Worm (Caenorhabditis elegans) whole organism, L3 larva: ENCODE data around the gene F19B10.10.

Source experiments
- R02D3.7 ChIP-seq: fragments of 150-350 bp; optimal IDR thresholded peaks from 2 replicates; lab custom pipeline; 2014; ENCODE audit warnings: missing biosample characterization, missing genetic modification characterization
- ZK546.5 ChIP-seq: sonication (generic microtip); optimal IDR thresholded peaks from 2 replicates; lab custom pipeline; 2017; ENCODE audit warnings: missing biosample characterization, missing genetic modification characterization
- aly-2 ChIP-seq: fragments of 150-350 bp; optimal IDR thresholded peaks from 2 replicates; lab custom pipeline; 2014; ENCODE audit warnings: missing biosample characterization, missing genetic modification characterization
- ama-1 ChIP-seq: fragments of 150-350 bp; optimal IDR thresholded peaks from 2 replicates; lab custom pipeline; 2018
- ceh-28 ChIP-seq: fragments of 150-350 bp; optimal IDR thresholded peaks from 2 replicates; lab custom pipeline; 2014; ENCODE audit warnings: missing biosample characterization, missing genetic modification reagents, missing genetic modification characterization
- ceh-82 ChIP-seq: fragments of 150-350 bp; optimal IDR thresholded peaks from 2 replicates; lab custom pipeline; 2014; ENCODE audit warnings: missing biosample characterization, missing genetic modification characterization
- ceh-9 ChIP-seq: sonication (generic microtip); optimal IDR thresholded peaks from 2 replicates; lab custom pipeline; 2018; ENCODE audit warnings: missing biosample characterization, missing genetic modification characterization
- daf-12 ChIP-seq: fragments of 150-350 bp; optimal IDR thresholded peaks from 2 replicates; lab custom pipeline; 2014; ENCODE audit warnings: missing biosample characterization, missing genetic modification reagents, missing genetic modification characterization
- egl-27 ChIP-seq: sonication (generic microtip); optimal IDR thresholded peaks from 4 replicates; lab custom pipeline; 2017; ENCODE audit warnings: missing biosample characterization, missing genetic modification reagents, missing genetic modification characterization
- egl-5 ChIP-seq: fragments of 150-350 bp; optimal IDR thresholded peaks from 2 replicates; lab custom pipeline; 2017; ENCODE audit warnings: missing biosample characterization, missing genetic modification reagents, missing genetic modification characterization, inconsistent platforms
- elt-2 ChIP-seq: sonication (generic microtip); optimal IDR thresholded peaks from 2 replicates; lab custom pipeline; 2016; ENCODE audit warnings: missing genetic modification reagents, mild to moderate bottlenecking, missing genetic modification characterization, missing compliant biosample characterization
- eor-1 ChIP-seq, 2 experiments: fragments of 150-350 bp; optimal IDR thresholded peaks; 2 replicates each; lab custom pipeline; 2014 to 2018; ENCODE audit warnings: missing biosample characterization in 2 of 2, missing genetic modification characterization in 2 of 2
- fkh-10 ChIP-seq: sonication (generic microtip); optimal IDR thresholded peaks from 2 replicates; lab custom pipeline; 2017; ENCODE audit warnings: missing biosample characterization, missing genetic modification reagents, missing genetic modification characterization
- fkh-2 ChIP-seq: fragments of 150-350 bp; optimal IDR thresholded peaks from 2 replicates; lab custom pipeline; 2014; ENCODE audit warnings: missing biosample characterization, missing genetic modification reagents, missing genetic modification characterization
- fos-1 ChIP-seq: fragments of 150-350 bp; optimal IDR thresholded peaks from 2 replicates; lab custom pipeline; 2014; ENCODE audit warnings: missing biosample characterization, missing genetic modification characterization
- hmg-11 ChIP-seq: sonication (generic microtip); optimal IDR thresholded peaks from 2 replicates; lab custom pipeline; 2016; ENCODE audit warnings: missing genetic modification characterization, missing compliant biosample characterization
- jun-1 ChIP-seq: fragments of 150-350 bp; optimal IDR thresholded peaks from 2 replicates; lab custom pipeline; 2014; ENCODE audit warnings: missing biosample characterization, missing genetic modification reagents, missing genetic modification characterization
- lin-15B ChIP-seq: fragments of 150-350 bp; optimal IDR thresholded peaks from 2 replicates; lab custom pipeline; 2014; ENCODE audit warnings: missing biosample characterization, missing genetic modification characterization
- lin-39 ChIP-seq: fragments of 150-350 bp; optimal IDR thresholded peaks from 2 replicates; lab custom pipeline; 2018; ENCODE audit warnings: missing biosample characterization, missing genetic modification reagents, missing genetic modification characterization
- lsy-12 ChIP-seq: sonication (generic microtip); optimal IDR thresholded peaks from 2 replicates; lab custom pipeline; 2016; ENCODE audit warnings: mild to moderate bottlenecking, missing genetic modification characterization, missing compliant biosample characterization
- mdl-1 ChIP-seq: fragments of 150-350 bp; optimal IDR thresholded peaks from 2 replicates; lab custom pipeline; 2014; ENCODE audit warnings: missing biosample characterization, missing genetic modification characterization
- mml-1 ChIP-seq: fragments of 150-350 bp; sonication (generic microtip); optimal IDR thresholded peaks from 3 replicates; lab custom pipeline; 2014; ENCODE audit warnings: missing biosample characterization, missing genetic modification characterization
- nfya-1 ChIP-seq: sonication (generic microtip); optimal IDR thresholded peaks from 2 replicates; lab custom pipeline; 2017; ENCODE audit warnings: missing genetic modification characterization, mild to moderate bottlenecking, missing compliant biosample characterization, antibody characterized with exemption, moderate library complexity; ENCODE audit not compliant: insufficient read depth
- nhr-11 ChIP-seq: fragments of 150-350 bp; optimal IDR thresholded peaks from 2 replicates; lab custom pipeline; 2014; ENCODE audit warnings: missing biosample characterization, missing genetic modification characterization
- nhr-12 ChIP-seq: fragments of 150-350 bp; optimal IDR thresholded peaks from 2 replicates; lab custom pipeline; 2014; ENCODE audit warnings: missing biosample characterization, missing genetic modification characterization
- nhr-237 ChIP-seq: fragments of 150-350 bp; optimal IDR thresholded peaks from 2 replicates; lab custom pipeline; 2014; ENCODE audit warnings: missing biosample characterization, missing genetic modification characterization
- nhr-25 ChIP-seq: sonication (generic microtip); optimal IDR thresholded peaks from 2 replicates; lab custom pipeline; 2017; ENCODE audit warnings: missing biosample characterization, missing genetic modification characterization
- nhr-28 ChIP-seq: fragments of 150-350 bp; optimal IDR thresholded peaks from 2 replicates; lab custom pipeline; 2014; ENCODE audit warnings: missing biosample characterization, missing genetic modification characterization
- nhr-43 ChIP-seq: sonication (generic microtip); optimal IDR thresholded peaks from 2 replicates; lab custom pipeline; 2016; ENCODE audit warnings: mild to moderate bottlenecking, missing genetic modification characterization, missing compliant biosample characterization; ENCODE audit not compliant: poor library complexity, severe bottlenecking
- nhr-67 ChIP-seq: fragments of 150-350 bp; optimal IDR thresholded peaks from 2 replicates; lab custom pipeline; 2014; ENCODE audit warnings: missing biosample characterization, missing genetic modification characterization
- nhr-76 ChIP-seq: fragments of 150-350 bp; sonication (generic microtip); optimal IDR thresholded peaks from 5 replicates; lab custom pipeline; 2014; ENCODE audit warnings: missing biosample characterization, missing genetic modification characterization
- nhr-77 ChIP-seq: fragments of 150-350 bp; optimal IDR thresholded peaks from 2 replicates; lab custom pipeline; 2014; ENCODE audit warnings: missing biosample characterization, missing genetic modification characterization
- pha-4 ChIP-seq: fragments of 150-350 bp; optimal IDR thresholded peaks from 2 replicates; lab custom pipeline; 2014; ENCODE audit warnings: missing biosample characterization, missing genetic modification reagents, missing genetic modification characterization
- sea-2 ChIP-seq: fragments of 150-350 bp; sonication (generic microtip); optimal IDR thresholded peaks from 4 replicates; lab custom pipeline; 2014; ENCODE audit warnings: missing biosample characterization, missing genetic modification reagents, missing genetic modification characterization
- skn-1 ChIP-seq: fragments of 150-350 bp; optimal IDR thresholded peaks from 2 replicates; lab custom pipeline; 2014; ENCODE audit warnings: missing biosample characterization, missing genetic modification characterization
- tbx-2 ChIP-seq: sonication (generic microtip); optimal IDR thresholded peaks from 2 replicates; lab custom pipeline; 2016; ENCODE audit warnings: mild to moderate bottlenecking, missing genetic modification characterization, missing compliant biosample characterization
- unc-39 ChIP-seq: sonication (generic microtip); optimal IDR thresholded peaks from 4 replicates; lab custom pipeline; 2017; ENCODE audit warnings: missing biosample characterization, missing genetic modification characterization
- unc-62 ChIP-seq: fragments of 150-350 bp; sonication (generic microtip); optimal IDR thresholded peaks from 4 replicates; lab custom pipeline; 2014; ENCODE audit warnings: missing biosample characterization, missing genetic modification reagents, missing genetic modification characterization
- zag-1 ChIP-seq: fragments of 150-350 bp; optimal IDR thresholded peaks from 2 replicates; lab custom pipeline; 2014; ENCODE audit warnings: missing biosample characterization, missing genetic modification characterization
- ztf-11 ChIP-seq: fragments of 150-350 bp; optimal IDR thresholded peaks from 2 replicates; lab custom pipeline; 2014; ENCODE audit warnings: missing biosample characterization, missing genetic modification characterization
- ztf-4 ChIP-seq: fragments of 150-350 bp; optimal IDR thresholded peaks from 2 replicates; lab custom pipeline; 2014; ENCODE audit warnings: missing biosample characterization, missing genetic modification characterization

Gene F19B10.10

ce11 chrII:3701305-3701704, 20.1 kb upstream of the F19B10.10 start, which contains the start of gene srx-105:
Gene srx-105 (minus strand): TSS chrII:3701405.
- TF ChIP-seq ztf-11 (no peak), nhr-67 (tag; lab: Kevin White, UChicago) (no peak), ceh-28 (tag; lab: Kevin White, UChicago) (no peak), ama-1 (no peak), fos-1 (tag; lab: Kevin White, UChicago) (no peak), nhr-237 (tag; lab: Kevin White, UChicago) (no peak), jun-1 (tag; lab: Kevin White, UChicago) (no peak), ztf-4 (tag; lab: Kevin White, UChicago) (no peak), unc-62 (GFP tag; lab: Kevin White, UChicago) (no peak), nhr-77 (tag; lab: Kevin White, UChicago) (no peak), eor-1 (tag; optimal IDR thresholded peaks at IDR 0.05; lab: Kevin White, UChicago) (no peak), nhr-25 (tag; lab: Kevin White, UChicago) (no peak), nfya-1 (tag; lab: Kevin White, UChicago) (no peak), nhr-43 (tag; lab: Kevin White, UChicago) (no peak), unc-39 (tag; lab: Kevin White, UChicago) (no peak), mml-1 (tag; lab: Kevin White, UChicago) (no peak), daf-12 (tag; lab: Kevin White, UChicago) (no peak), lin-39 (tag; lab: Kevin White, UChicago) (no peak), lsy-12 (tag; lab: Kevin White, UChicago) (no peak)
- TF ChIP-seq, all 47 proteins: peak for 0

- TF ChIP-seq nhr-43 (tag; lab: Kevin White, UChicago) (no peak), egl-27 (tag; lab: Kevin White, UChicago) (no peak), nhr-11 (no peak), unc-39 (tag; lab: Kevin White, UChicago) (no peak), unc-62 (GFP tag; lab: Kevin White, UChicago) (no peak), lin-39 (tag; lab: Kevin White, UChicago) (no peak), ceh-9 (tag; lab: Kevin White, UChicago) (no peak), nhr-12 (no peak), nfya-1 (tag; lab: Kevin White, UChicago) (no peak), nhr-67 (tag; lab: Kevin White, UChicago) (no peak), hmg-11 (no peak), R02D3.7 (tag; lab: Kevin White, UChicago) (no peak), elt-2 (no peak), ZK546.5 (no peak), tbx-2 (tag; lab: Kevin White, UChicago) (no peak), ztf-4 (tag; lab: Kevin White, UChicago) (no peak), fkh-10 (GFP tag; lab: Kevin White, UChicago) (no peak)
Observed at ce11 chrII:3699591-3699990, 18.4 kb upstream of the F19B10.10 start, which contains the start of gene srx-104. Gene srx-104 (minus strand): TSS chrII:3699691.

- no peak for TF ChIP-seq nhr-25 (tag; lab: Kevin White, UChicago)
- TF ChIP-seq aly-2: no peak
- no peak for TF ChIP-seq nhr-43 (tag; lab: Kevin White, UChicago)
- TF ChIP-seq R02D3.7 (tag; lab: Kevin White, UChicago): no peak
- no peak for TF ChIP-seq ceh-28 (tag; lab: Kevin White, UChicago)
- TF ChIP-seq eor-1 (tag; optimal IDR thresholded peaks at IDR 0.05; lab: Kevin White, UChicago): no peak
- no peak for TF ChIP-seq tbx-2 (tag; lab: Kevin White, UChicago)
- TF ChIP-seq mdl-1 (tag; lab: Kevin White, UChicago): no peak
- TF ChIP-seq skn-1: no peak
- no peak for TF ChIP-seq elt-2
Observed at ce11 chrII:3694664-3695063, 13.4 kb upstream of the F19B10.10 start, which contains the start of gene srx-102. Gene srx-102 (minus strand): TSS chrII:3694764.

ce11 chrII:3690646-3691045, 9.4 kb upstream of the F19B10.10 start, which contains the start of gene srx-101:
Gene srx-101 (minus strand): TSS chrII:3690746.
- no peak for TF ChIP-seq nhr-76 (tag; lab: Kevin White, UChicago)
- TF ChIP-seq aly-2: no peak
- no peak for TF ChIP-seq egl-5 (tag; lab: Kevin White, UChicago)

- no peak for TF ChIP-seq R02D3.7 (tag; lab: Kevin White, UChicago)
- TF ChIP-seq unc-39 (tag; lab: Kevin White, UChicago): no peak
- no peak for TF ChIP-seq hmg-11
- no peak for TF ChIP-seq lsy-12 (tag; lab: Kevin White, UChicago)
- no peak for TF ChIP-seq elt-2
- no peak for TF ChIP-seq nhr-28 (tag; lab: Kevin White, UChicago)
- no peak for TF ChIP-seq aly-2
- no peak for TF ChIP-seq zag-1
- no peak for TF ChIP-seq ceh-82 (tag; lab: Kevin White, UChicago)
- no peak for TF ChIP-seq nhr-67 (tag; lab: Kevin White, UChicago)
- TF ChIP-seq fkh-2 (tag; lab: Kevin White, UChicago): no peak
- no peak for TF ChIP-seq pha-4
- no peak for TF ChIP-seq lin-15B (tag; lab: Kevin White, UChicago)
- TF ChIP-seq sea-2 (GFP tag; lab: Kevin White, UChicago): no peak
- TF ChIP-seq fos-1 (tag; lab: Kevin White, UChicago): no peak
- TF ChIP-seq daf-12 (tag; lab: Kevin White, UChicago): no peak
- no peak for TF ChIP-seq nhr-237 (tag; lab: Kevin White, UChicago)
- no peak for TF ChIP-seq tbx-2 (tag; lab: Kevin White, UChicago)
- TF ChIP-seq ceh-28 (tag; lab: Kevin White, UChicago): no peak
Observed at ce11 chrII:3688333-3688732, 7.1 kb upstream of the F19B10.10 start, which contains the start of gene ifas-1. Gene ifas-1 (minus strand): TSS chrII:3688719.
